Fruit fly (Drosophila melanogaster) whole organism, prepupa: ENCODE measurements around the gene CG13244.

Experiments
- Blimp-1 ChIP-seq: fragments of 200-800 bp; sonication (Bioruptor generic); optimal IDR thresholded peaks from 3 replicates; lab custom pipeline; 2017; ENCODE audit warnings: missing biosample characterization, missing genetic modification characterization, mild to moderate bottlenecking, moderate library complexity, missing genetic modification reagents
- CG10669 ChIP-seq: fragments of 200-800 bp; sonication (Bioruptor generic); optimal IDR thresholded peaks from 3 replicates; lab custom pipeline; 2018; ENCODE audit warnings: missing biosample characterization, mild to moderate bottlenecking, missing genetic modification characterization, moderate library complexity
- CG11294 ChIP-seq: fragments of 200-800 bp; sonication (Bioruptor generic); IDR thresholded peaks from 2 replicates; pipeline ENCODE4 v1.3.6; 2022; ENCODE audit warnings: missing biosample characterization, missing genetic modification characterization
- CG11902 ChIP-seq: fragments of 200-800 bp; sonication (Bioruptor generic); optimal IDR thresholded peaks from 3 replicates; lab custom pipeline; 2016; ENCODE audit warnings: missing biosample characterization, missing genetic modification characterization
- CG1621 ChIP-seq: fragments of 200-800 bp; sonication (Bioruptor generic); optimal IDR thresholded peaks from 3 replicates; lab custom pipeline; 2018; ENCODE audit warnings: missing biosample characterization, mild to moderate bottlenecking, missing genetic modification characterization
- CG16779 ChIP-seq: fragments of 200-800 bp; sonication (Bioruptor generic); optimal IDR thresholded peaks from 3 replicates; lab custom pipeline; 2017; ENCODE audit warnings: missing biosample characterization, mild to moderate bottlenecking, missing genetic modification characterization
- CG3032 ChIP-seq: fragments of 200-800 bp; optimal IDR thresholded peaks from 2 replicates; lab custom pipeline; 2019; ENCODE audit warnings: missing biosample characterization, mild to moderate bottlenecking, missing genetic modification characterization, moderate library complexity
- CG32006 ChIP-seq: fragments of 200-800 bp; sonication (Bioruptor generic); optimal IDR thresholded peaks from 3 replicates; lab custom pipeline; 2017; ENCODE audit warnings: missing biosample characterization, mild to moderate bottlenecking, missing genetic modification characterization
- CG34406 ChIP-seq: fragments of 200-800 bp; sonication (Bioruptor generic); optimal IDR thresholded peaks from 3 replicates; lab custom pipeline; 2016; ENCODE audit warnings: missing biosample characterization, missing genetic modification characterization
- CG3919 ChIP-seq: fragments of 200-800 bp; sonication (Bioruptor generic); optimal IDR thresholded peaks from 3 replicates; lab custom pipeline; 2016; ENCODE audit warnings: missing biosample characterization, missing genetic modification characterization
- CG6163 ChIP-seq: fragments of 200-800 bp; sonication (Bioruptor generic); IDR thresholded peaks from 3 replicates; pipeline ENCODE4 v1.3.6; 2022; ENCODE audit warnings: missing biosample characterization, missing genetic modification characterization
- CG6792 ChIP-seq: fragments of 200-800 bp; sonication (Bioruptor generic); optimal IDR thresholded peaks from 3 replicates; lab custom pipeline; 2016; ENCODE audit warnings: missing biosample characterization, missing genetic modification characterization
- CG6808 ChIP-seq: fragments of 200-800 bp; sonication (Bioruptor generic); optimal IDR thresholded peaks from 3 replicates; lab custom pipeline; 2017; ENCODE audit warnings: missing biosample characterization, missing genetic modification characterization, mild to moderate bottlenecking, moderate library complexity, missing genetic modification reagents
- CG6854 ChIP-seq: fragments of 200-800 bp; sonication (Bioruptor generic); optimal IDR thresholded peaks from 2 replicates; lab custom pipeline; 2017; ENCODE audit warnings: missing biosample characterization, mild to moderate bottlenecking, missing genetic modification characterization
- CG7368 ChIP-seq: fragments of 200-800 bp; sonication (Bioruptor generic); optimal IDR thresholded peaks from 3 replicates; lab custom pipeline; 2016; ENCODE audit warnings: missing biosample characterization, missing genetic modification characterization
- CG8119 ChIP-seq: fragments of 200-800 bp; sonication (Bioruptor generic); IDR thresholded peaks from 3 replicates; pipeline ENCODE4 v1.3.6; 2022; ENCODE audit warnings: missing biosample characterization, missing genetic modification characterization
- CG8319 ChIP-seq: fragments of 200-800 bp; sonication (Bioruptor generic); optimal IDR thresholded peaks from 3 replicates; lab custom pipeline; 2016; ENCODE audit warnings: missing biosample characterization, missing genetic modification characterization
- CG8632 ChIP-seq: fragments of 200-800 bp; sonication (Bioruptor generic); optimal IDR thresholded peaks from 3 replicates; lab custom pipeline; 2016; ENCODE audit warnings: missing biosample characterization, missing genetic modification characterization
- CG9139 ChIP-seq: fragments of 200-800 bp; sonication (Bioruptor generic); optimal IDR thresholded peaks from 3 replicates; lab custom pipeline; 2017; ENCODE audit warnings: missing biosample characterization, mild to moderate bottlenecking, missing genetic modification characterization
- Eip75B ChIP-seq: fragments of 200-800 bp; sonication (Bioruptor generic); optimal IDR thresholded peaks from 3 replicates; lab custom pipeline; 2016; ENCODE audit warnings: missing biosample characterization, missing genetic modification characterization
- Eip78C ChIP-seq: fragments of 200-800 bp; sonication (Bioruptor generic); peaks from one replicate; lab custom pipeline; 2016; ENCODE audit warnings: missing biosample characterization, missing genetic modification characterization
- Eip93F ChIP-seq: fragments of 200-800 bp; sonication (Bioruptor generic); optimal IDR thresholded peaks from 2 replicates; lab custom pipeline; 2016; ENCODE audit warnings: missing biosample characterization, mild to moderate bottlenecking, missing genetic modification characterization
- Ets96B ChIP-seq: fragments of 200-800 bp; optimal IDR thresholded peaks from 2 replicates; lab custom pipeline; 2019; ENCODE audit warnings: missing biosample characterization, mild to moderate bottlenecking, missing genetic modification characterization, moderate library complexity
- Hr38 ChIP-seq: sonication (Bioruptor generic); optimal IDR thresholded peaks from 2 replicates; lab custom pipeline; 2016; ENCODE audit warnings: missing biosample characterization, missing genetic modification characterization
- Hr4 ChIP-seq: fragments of 200-800 bp; sonication (Bioruptor generic); optimal IDR thresholded peaks from 3 replicates; lab custom pipeline; 2016; ENCODE audit warnings: missing biosample characterization, missing genetic modification characterization
- Met ChIP-seq: fragments of 200-800 bp; sonication (Bioruptor generic); optimal IDR thresholded peaks from 3 replicates; lab custom pipeline; 2016; ENCODE audit warnings: missing biosample characterization, missing genetic modification characterization
- OdsH ChIP-seq: fragments of 200-800 bp; sonication (Bioruptor generic); optimal IDR thresholded peaks from 3 replicates; lab custom pipeline; 2016; ENCODE audit warnings: missing biosample characterization, missing genetic modification characterization
- Smox ChIP-seq: fragments of 200-800 bp; sonication (Bioruptor generic); optimal IDR thresholded peaks from 3 replicates; lab custom pipeline; 2016; ENCODE audit warnings: missing biosample characterization, missing genetic modification characterization
- Sox102F ChIP-seq: fragments of 200-800 bp; sonication (Bioruptor generic); optimal IDR thresholded peaks from 2 replicates; lab custom pipeline; 2016; ENCODE audit warnings: missing biosample characterization, mild to moderate bottlenecking, missing genetic modification characterization
- Sox14 ChIP-seq: fragments of 200-800 bp; sonication (Bioruptor generic); optimal IDR thresholded peaks from 3 replicates; lab custom pipeline; 2016; ENCODE audit warnings: missing biosample characterization, missing genetic modification characterization
- Sox15 ChIP-seq: fragments of 200-800 bp; sonication (Bioruptor generic); optimal IDR thresholded peaks from 3 replicates; lab custom pipeline; 2016; ENCODE audit warnings: missing biosample characterization, missing genetic modification characterization
- achi ChIP-seq: fragments of 200-800 bp; sonication (Bioruptor generic); optimal IDR thresholded peaks from 3 replicates; lab custom pipeline; 2016; ENCODE audit warnings: missing biosample characterization, missing genetic modification characterization
- acj6 ChIP-seq: fragments of 200-800 bp; sonication (Bioruptor generic); optimal IDR thresholded peaks from 3 replicates; lab custom pipeline; 2016; ENCODE audit warnings: missing biosample characterization, missing genetic modification characterization
- cyc ChIP-seq: fragments of 200-800 bp; sonication (Bioruptor generic); optimal IDR thresholded peaks from 3 replicates; lab custom pipeline; 2016; ENCODE audit warnings: missing biosample characterization, missing genetic modification characterization
- dsx ChIP-seq: fragments of 200-800 bp; optimal IDR thresholded peaks from 3 replicates; lab custom pipeline; 2019; ENCODE audit warnings: missing biosample characterization, mild to moderate bottlenecking, missing genetic modification characterization, moderate library complexity; ENCODE audit not compliant: poor library complexity, severe bottlenecking
- eg ChIP-seq: fragments of 200-800 bp; sonication (Bioruptor generic); IDR thresholded peaks from 3 replicates; pipeline ENCODE4 v1.3.6; 2022; ENCODE audit warnings: missing biosample characterization, missing genetic modification characterization
- fd85E ChIP-seq: fragments of 200-800 bp; sonication (Bioruptor generic); optimal IDR thresholded peaks from 3 replicates; lab custom pipeline; 2016; ENCODE audit warnings: missing biosample characterization, missing genetic modification characterization
- fkh ChIP-seq: fragments of 200-800 bp; sonication (Bioruptor generic); optimal IDR thresholded peaks from 3 replicates; lab custom pipeline; 2017; ENCODE audit warnings: missing biosample characterization, mild to moderate bottlenecking, missing genetic modification characterization, moderate library complexity
- net ChIP-seq: fragments of 200-800 bp; sonication (Bioruptor generic); optimal IDR thresholded peaks from 3 replicates; lab custom pipeline; 2016; ENCODE audit warnings: missing biosample characterization, missing genetic modification characterization
- pdm3 ChIP-seq: fragments of 200-800 bp; sonication (Bioruptor generic); optimal IDR thresholded peaks from 3 replicates; lab custom pipeline; 2016; ENCODE audit warnings: missing biosample characterization, missing genetic modification characterization
- salr ChIP-seq, 2 experiments: fragments of 200-800 bp; sonication (Bioruptor generic); optimal IDR thresholded peaks; 3 replicates each; lab custom pipeline; 2016 to 2018; ENCODE audit warnings: missing biosample characterization in 2 of 2, missing genetic modification characterization in 2 of 2, mild to moderate bottlenecking in 1 of 2
- spab ChIP-seq: fragments of 200-800 bp; sonication (Bioruptor generic); optimal IDR thresholded peaks from 2 replicates; lab custom pipeline; 2017; ENCODE audit warnings: missing biosample characterization, mild to moderate bottlenecking, missing genetic modification characterization, missing genetic modification reagents
- ss ChIP-seq, 2 experiments: fragments of 200-800 bp; sonication (Bioruptor generic); optimal IDR thresholded peaks; 2 replicates in 1 of 2; 3 replicates in 1 of 2; lab custom pipeline; 2017 to 2018; ENCODE audit warnings: mild to moderate bottlenecking in 2 of 2, missing biosample characterization in 2 of 2, missing genetic modification characterization in 2 of 2, moderate library complexity in 1 of 2
- svp ChIP-seq: fragments of 200-800 bp; sonication (Bioruptor generic); peaks from one replicate; lab custom pipeline; 2016; ENCODE audit warnings: missing biosample characterization, missing genetic modification characterization
- topi ChIP-seq: fragments of 200-800 bp; sonication (Bioruptor generic); optimal IDR thresholded peaks from 3 replicates; lab custom pipeline; 2016; ENCODE audit warnings: missing biosample characterization, missing genetic modification characterization

CG13244 gene

DNA sequence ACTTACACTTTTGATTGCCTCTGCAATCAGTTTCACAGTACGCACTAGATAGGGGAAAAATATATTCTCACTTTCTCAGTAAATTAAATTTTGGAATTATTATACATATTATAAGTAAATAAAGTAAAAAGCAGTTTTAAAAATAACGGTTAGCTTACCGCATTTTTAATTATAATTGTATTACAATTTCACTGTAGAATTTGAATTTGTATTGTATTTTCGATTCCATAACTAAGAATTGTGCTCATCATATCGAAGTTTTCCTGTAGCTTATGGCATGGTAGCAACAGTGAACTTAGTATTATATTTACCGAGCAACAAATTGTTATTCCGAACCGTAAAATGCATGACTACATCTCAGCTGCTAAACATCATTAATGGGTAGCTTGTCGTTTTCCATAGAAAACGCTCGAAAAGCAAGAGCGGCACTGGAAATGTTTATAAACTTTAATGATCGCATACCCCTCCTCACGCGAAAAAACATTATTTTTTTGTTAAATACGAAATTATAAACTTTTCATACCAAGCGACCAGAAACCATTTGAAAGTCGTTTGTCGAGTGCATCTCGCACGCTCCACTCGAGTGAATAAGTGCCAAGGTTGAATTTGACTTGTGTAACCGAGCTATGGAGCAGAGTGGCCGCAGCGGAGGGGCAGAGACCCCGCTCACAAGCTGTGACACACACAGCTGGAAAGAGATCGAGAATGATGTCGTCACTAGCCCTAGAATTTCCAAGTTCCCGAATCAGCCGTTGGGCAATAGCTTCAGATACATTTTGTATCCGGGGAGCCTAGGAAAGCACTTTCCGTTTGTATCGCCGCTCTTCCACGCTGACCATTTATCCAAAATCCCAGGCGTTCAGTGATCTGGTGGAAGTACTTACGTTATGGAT is 4.4 kb upstream of the CG13244 start (continued):
- TF ChIP-seq acj6 (peak; percentile 77), Met (GFP tag; lab: Kevin White, UChicago) (peak; percentile 19), CG6854 (GFP tag; lab: Kevin White, UChicago) (no peak), eg (peak; percentile 87), CG7368 (peak; percentile 61), CG1621 (tag; lab: Kevin White, UChicago) (no peak), Eip78C (GFP tag; lab: Kevin White, UChicago) (peak; percentile 94), achi (peak; percentile 88), CG3032 (tag; lab: Kevin White, UChicago) (peak; percentile 69), Ets96B (tag; lab: Kevin White, UChicago) (peak; percentile 65), svp (peak; percentile 49)

DNA sequence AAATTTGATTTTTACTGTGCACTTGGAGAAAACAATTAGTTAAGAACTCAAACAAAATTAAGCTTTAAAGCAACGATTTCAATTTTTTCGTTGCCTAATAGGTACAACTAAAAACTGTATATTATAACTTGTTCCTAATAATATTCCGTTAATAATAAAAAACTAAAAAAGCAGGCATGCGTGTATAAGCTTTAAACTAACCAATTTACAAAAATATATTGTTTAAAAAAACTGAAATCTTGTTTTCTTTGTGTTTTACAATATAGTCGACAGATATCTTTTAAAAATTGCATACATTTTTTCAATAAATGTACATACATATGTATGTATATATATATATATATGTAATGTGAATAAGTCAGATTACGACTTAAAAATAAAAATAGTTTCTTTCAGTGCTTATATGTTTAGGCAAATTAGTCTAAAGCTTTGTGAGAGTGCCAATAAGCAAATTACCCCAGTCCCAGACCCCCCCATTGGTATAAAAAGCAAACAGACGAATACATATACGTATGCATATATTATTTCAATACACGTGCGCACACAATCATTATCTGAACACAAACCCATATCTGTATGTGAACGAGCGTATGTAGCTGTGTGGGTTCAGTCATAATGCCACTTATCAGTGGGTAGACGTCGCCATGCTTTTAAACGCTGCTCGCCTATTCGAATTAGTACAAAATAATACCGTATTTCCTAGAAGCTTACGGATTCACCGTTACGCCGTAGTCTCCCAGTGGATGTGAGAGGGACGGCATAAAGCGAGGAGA is 3.6 kb upstream of the CG13244 start:
- TF ChIP-seq CG11294 (GFP tag; lab: Robert Waterston, UW): no peak
- TF ChIP-seq Eip93F: peak; percentile 18
- TF ChIP-seq CG8119 (GFP tag; lab: Robert Waterston, UW): no peak
- no peak for TF ChIP-seq CG10669 (GFP tag; lab: Kevin White, UChicago)
- TF ChIP-seq CG7368: no peak
- TF ChIP-seq spab (GFP tag; lab: Kevin White, UChicago): no peak
- TF ChIP-seq dsx (GFP tag; lab: Kevin White, UChicago): no peak
- TF ChIP-seq cyc (GFP tag; lab: Kevin White, UChicago): peak; percentile 0
- no peak for TF ChIP-seq Hr4 (GFP tag; lab: Kevin White, UChicago)
- peak; percentile 19 for TF ChIP-seq acj6
- TF ChIP-seq CG9139 (GFP tag; lab: Kevin White, UChicago): no peak
- TF ChIP-seq topi (GFP tag; lab: Kevin White, UChicago): no peak
- TF ChIP-seq CG6808 (GFP tag; lab: Kevin White, UChicago): no peak
- TF ChIP-seq CG11902: no peak
- no peak for TF ChIP-seq Met (GFP tag; lab: Kevin White, UChicago)
- TF ChIP-seq Blimp-1: no peak
- no peak for TF ChIP-seq Eip75B
- TF ChIP-seq Eip78C (GFP tag; lab: Kevin White, UChicago): peak; percentile 45
- TF ChIP-seq CG1621 (tag; lab: Kevin White, UChicago): peak; percentile 92
- no peak for TF ChIP-seq CG8319 (GFP tag; lab: Kevin White, UChicago)
- TF ChIP-seq Sox14 (GFP tag; lab: Kevin White, UChicago): peak; percentile 1
- no peak for TF ChIP-seq CG16779
- TF ChIP-seq OdsH (GFP tag; lab: Kevin White, UChicago): peak; percentile 9
- peak; percentile 95 for TF ChIP-seq fkh (GFP tag; lab: Kevin White, UChicago)
- TF ChIP-seq Sox15 (GFP tag; lab: Kevin White, UChicago): peak; percentile 35
- TF ChIP-seq CG8632 (GFP tag; lab: Kevin White, UChicago): no peak
- peak; percentile 6 for TF ChIP-seq CG6792 (GFP tag; lab: Kevin White, UChicago)
- TF ChIP-seq pdm3: no peak
- no peak for TF ChIP-seq CG3919 (GFP tag; lab: Kevin White, UChicago)
- no peak for TF ChIP-seq Sox102F (GFP tag; lab: Kevin White, UChicago)
- TF ChIP-seq CG6163 (GFP tag; lab: Robert Waterston, UW): no peak
- TF ChIP-seq CG3032 (tag; lab: Kevin White, UChicago): no peak
- no peak for TF ChIP-seq net (GFP tag; lab: Kevin White, UChicago)
- peak; percentile 36 for TF ChIP-seq CG32006
- no peak for TF ChIP-seq fd85E
- peak; percentile 8; the same call in 1 of the 3 replicates for TF ChIP-seq eg
- TF ChIP-seq ss (GFP tag; optimal IDR thresholded peaks at IDR 0.05; lab: Kevin White, UChicago): peak in 1 of 2 experiments; percentile 10
- TF ChIP-seq achi: no peak
- no peak for TF ChIP-seq Smox
- TF ChIP-seq CG34406 (GFP tag; lab: Kevin White, UChicago): peak; percentile 29
- no peak for TF ChIP-seq salr (GFP tag; optimal IDR thresholded peaks at IDR 0.05; lab: Kevin White, UChicago)
- no peak for TF ChIP-seq CG6854 (GFP tag; lab: Kevin White, UChicago)
- no peak for TF ChIP-seq Hr38 (GFP tag; lab: Kevin White, UChicago)
